Worm (Caenorhabditis elegans): ENCODE results near the gene fbxc-50.

Gene fbxc-50

DNA sequence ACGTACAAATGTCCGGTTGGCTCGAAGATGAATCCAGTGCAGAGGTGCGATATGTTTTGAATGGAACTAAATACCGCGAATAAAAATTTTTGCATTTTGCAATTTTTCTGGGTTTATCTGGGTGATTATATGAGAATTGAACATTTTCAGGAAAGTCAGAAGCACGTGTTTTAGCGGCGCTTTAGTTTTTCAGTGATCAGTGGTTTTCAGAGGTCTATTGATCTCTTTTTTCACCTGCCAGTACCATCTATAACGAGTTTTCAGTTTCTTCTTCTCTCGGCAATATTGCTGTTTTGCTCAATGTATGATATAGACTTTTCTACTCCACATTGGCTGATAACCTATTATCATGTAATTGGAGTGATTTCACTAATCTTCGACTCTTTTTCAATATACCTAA, 39.1 kb upstream of the fbxc-50 start, which contains the start of gene sri-63:
Gene sri-63, plus strand, starts transcription at position 301 of the 400 bp plus-strand sequence.
- TF ChIP-seq unc-62 (GFP tag; optimal IDR thresholded peaks at IDR 0.05 in 1 of 2) (peak in 1 of 2 experiments; percentile 46), unc-62 (tag; optimal IDR thresholded peaks at IDR 0.05) (no peak), aha-1 (tag) (no peak), nhr-237 (tag; optimal IDR thresholded peaks at IDR 0.05) (no peak), tra-1 (GFP tag; IDR thresholded peaks at IDR 0.05) (no peak)

DNA sequence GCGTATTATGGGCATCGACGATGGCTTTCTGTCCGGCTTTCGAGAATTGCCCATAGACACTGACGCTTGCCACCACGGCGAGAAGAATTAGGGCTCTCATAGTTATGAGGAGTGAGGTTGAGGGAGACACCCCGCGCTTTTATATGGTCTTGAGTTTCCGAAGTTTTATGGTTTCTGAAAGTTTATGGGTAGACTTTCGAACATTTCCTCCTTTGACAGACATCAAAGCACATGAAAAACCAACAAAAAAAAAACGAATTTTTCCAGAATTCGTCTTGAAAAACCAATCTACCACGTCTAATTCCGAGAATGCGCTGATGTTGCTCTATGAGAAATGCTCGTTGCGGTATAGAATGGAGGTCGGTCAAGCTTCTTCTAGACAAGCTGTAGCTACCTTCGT, 36.6 kb upstream of the fbxc-50 start, which contains the start of gene scl-15:
Gene scl-15, minus strand, starts transcription at position 101 of the 400 bp plus-strand sequence.
- no peak for TF ChIP-seq nhr-41 (GFP tag; IDR thresholded peaks at IDR 0.05)
- no peak for TF ChIP-seq ztf-7 (tag; optimal IDR thresholded peaks at IDR 0.05)
- TF ChIP-seq hmg-1.1 (GFP tag; IDR thresholded peaks at IDR 0.05) = no peak

DNA sequence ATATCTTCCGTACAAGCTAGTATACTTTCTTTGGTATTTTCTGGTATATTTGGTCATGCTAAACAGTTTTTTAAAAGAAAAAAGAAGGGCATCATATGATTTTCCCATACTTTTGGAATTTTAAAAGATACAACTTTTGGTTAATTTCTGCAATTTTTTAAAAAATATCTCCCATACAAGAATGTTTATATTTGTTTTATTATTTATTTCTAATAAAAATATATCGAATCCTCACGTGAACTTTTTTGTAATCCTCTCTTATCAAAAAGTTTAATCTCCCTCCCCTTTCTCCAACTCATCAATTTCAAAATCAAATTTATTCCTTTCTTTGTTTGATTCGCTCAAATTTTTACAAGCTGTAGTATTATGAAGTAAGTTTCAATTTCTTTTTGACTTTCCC, 34.4 kb upstream of the fbxc-50 start, which contains the start of gene nep-13:
Gene nep-13, plus strand, starts transcription at position 301 of the 400 bp plus-strand sequence.
- TF ChIP-seq zip-11 (GFP tag; IDR thresholded peaks at IDR 0.05) = no peak
- TF ChIP-seq fos-1 (tag; optimal IDR thresholded peaks at IDR 0.05) = no peak
- no peak for TF ChIP-seq sdz-12 (GFP tag; optimal IDR thresholded peaks at IDR 0.05)
- TF ChIP-seq Y105C5A.15 (GFP tag; IDR thresholded peaks at IDR 0.05) = no peak
- no peak for TF ChIP-seq aha-1 (tag)
- TF ChIP-seq daf-16 (GFP tag; optimal IDR thresholded peaks at IDR 0.05) = no peak
- TF ChIP-seq daf-16 (tag; optimal IDR thresholded peaks at IDR 0.05) = no peak
- TF ChIP-seq lin-39 (tag; optimal IDR thresholded peaks at IDR 0.05) = no peak
- TF ChIP-seq lim-7 (GFP tag; IDR thresholded peaks at IDR 0.05) = no peak
- no peak for TF ChIP-seq hlh-30 (tag; optimal IDR thresholded peaks at IDR 0.05; ENCODE audit: insufficient read depth)
- TF ChIP-seq ztf-7 (tag; optimal IDR thresholded peaks at IDR 0.05) = no peak
- no peak for TF ChIP-seq zfp-2 (tag; optimal IDR thresholded peaks at IDR 0.05)
- no peak for TF ChIP-seq F37D6.2 (tag; optimal IDR thresholded peaks at IDR 0.05)
- TF ChIP-seq fkh-10 (GFP tag; optimal IDR thresholded peaks at IDR 0.05) = no peak
- TF ChIP-seq dve-1 (tag; optimal IDR thresholded peaks at IDR 0.05; ENCODE audit: insufficient read depth) = no peak
- TF ChIP-seq lin-29 (GFP tag; IDR thresholded peaks at IDR 0.05) = no peak
- no peak for TF ChIP-seq dpl-1 (GFP tag; optimal IDR thresholded peaks at IDR 0.05)
- TF ChIP-seq daf-8 (GFP tag; IDR thresholded peaks at IDR 0.05) = no peak
- no peak for TF ChIP-seq ces-1 (GFP tag; optimal IDR thresholded peaks at IDR 0.05)

DNA sequence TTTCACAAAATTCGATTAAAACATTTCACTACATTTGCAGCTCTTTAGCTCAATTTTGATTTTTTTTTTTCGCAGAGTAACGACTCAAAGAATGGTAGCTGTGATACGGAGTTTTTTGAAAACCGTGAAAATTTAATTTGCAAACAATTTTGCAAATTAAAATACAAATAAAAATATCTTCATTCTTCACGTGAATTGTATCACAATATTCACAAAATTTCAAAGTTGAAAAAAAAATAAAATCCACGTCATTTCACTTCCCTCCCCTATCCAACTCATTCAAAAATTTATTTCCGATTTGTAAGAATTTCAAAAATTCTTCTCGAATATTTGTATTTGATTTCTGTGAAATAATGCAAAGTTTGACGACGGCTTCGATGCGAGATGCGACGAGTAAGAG, 30.7 kb upstream of the fbxc-50 start, which contains the start of gene wht-4:
Gene wht-4, plus strand, starts transcription at position 301 of the 400 bp plus-strand sequence.
- TF ChIP-seq unc-62 (GFP tag; optimal IDR thresholded peaks at IDR 0.05 in 1 of 2) (peak in 1 of 2 experiments; percentile 62), unc-62 (tag; optimal IDR thresholded peaks at IDR 0.05) (no peak), R02D3.7 (tag; optimal IDR thresholded peaks at IDR 0.05) (no peak), ces-1 (GFP tag; optimal IDR thresholded peaks at IDR 0.05) (no peak)

DNA sequence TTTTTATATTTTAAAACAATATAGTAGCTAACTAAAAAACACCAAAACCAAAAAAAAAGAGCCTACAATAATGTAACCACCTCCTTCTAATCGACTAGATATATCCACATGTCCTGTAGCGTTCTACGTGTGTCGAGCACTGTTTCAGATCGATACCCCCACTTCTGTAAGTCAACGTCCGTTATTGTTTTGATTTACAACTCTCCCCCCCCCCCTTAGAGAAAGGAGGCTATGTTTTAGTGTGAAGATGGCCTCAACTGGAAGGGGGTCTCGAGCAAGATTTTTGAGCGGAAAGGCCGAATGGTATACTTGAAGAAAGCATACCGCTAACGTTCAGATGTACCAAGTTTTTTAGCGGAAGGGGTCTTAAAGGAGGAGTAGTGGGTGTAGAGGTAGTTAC, 29.8 kb upstream of the fbxc-50 start, which contains the start of gene F02E11.4:
Gene F02E11.4, minus strand, starts transcription at position 101 of the 400 bp plus-strand sequence.
- TF ChIP-seq aha-1 (tag) (peak; percentile 59), ZK337.2 (GFP tag; IDR thresholded peaks at IDR 0.05) (no peak), unc-62 (GFP tag; optimal IDR thresholded peaks at IDR 0.05 in 1 of 2) (peak in 1 of 2 experiments; percentile 6), unc-62 (tag; optimal IDR thresholded peaks at IDR 0.05) (no peak), nhr-10 (tag; optimal IDR thresholded peaks at IDR 0.05) (no peak), Y105C5A.15 (GFP tag; IDR thresholded peaks at IDR 0.05) (no peak), arid-1 (GFP tag; conservative IDR thresholded peaks at IDR 0.05) (0 out of 2 replicates have a peak, but pooled peaks have one; percentile 34)

DNA sequence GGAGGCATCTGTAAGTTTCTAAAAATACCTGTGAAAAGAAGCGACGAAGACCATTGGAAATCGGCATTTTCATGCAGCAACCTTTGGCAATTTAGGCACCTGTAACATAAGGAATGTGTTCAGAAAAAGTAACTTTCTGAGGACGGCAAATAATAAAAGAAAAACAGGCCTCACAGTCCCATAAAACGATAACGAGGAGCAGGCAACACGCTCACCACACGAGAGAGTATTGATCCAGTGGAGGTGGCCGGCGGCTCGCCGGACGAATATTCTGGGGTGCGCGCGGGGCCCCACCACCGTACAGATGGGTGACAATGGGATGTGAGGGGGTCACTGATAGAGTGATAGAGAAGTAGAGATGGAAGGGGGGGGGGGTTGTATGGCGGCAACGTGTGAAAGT, 27.0 kb upstream of the fbxc-50 start, which contains the start of gene F02E11.3:
Gene F02E11.3, minus strand, starts transcription at position 101 of the 400 bp plus-strand sequence.
- TF ChIP-seq daf-12 (tag; optimal IDR thresholded peaks at IDR 0.05) (no peak), nhr-237 (tag; optimal IDR thresholded peaks at IDR 0.05) (no peak), set-16 (GFP tag; IDR thresholded peaks at IDR 0.05) (peak; percentile 45; the same call in 1 of the 2 replicates), aha-1 (tag) (peak; percentile 58), F49E8.2 (tag; optimal IDR thresholded peaks at IDR 0.05; ENCODE audit: borderline replicate concordance) (no peak), lin-1 (GFP tag; IDR thresholded peaks at IDR 0.05) (no peak), T20F7.1 (GFP tag; optimal IDR thresholded peaks at IDR 0.05) (no peak)
